Fruit fly (Drosophila melanogaster): ENCODE measurements around the gene CG14913.

dm6 chr2L:11041074-11041473, 24.3 kb downstream of the CG14913 start:
- TF ChIP-seq psq (optimal IDR thresholded peaks at IDR 0.05) = no peak
- TF ChIP-seq Dll (optimal IDR thresholded peaks at IDR 0.05) = no peak
- TF ChIP-seq EcR (GFP tag; optimal IDR thresholded peaks at IDR 0.05) = no peak
- no peak for TF ChIP-seq CG8478 (optimal IDR thresholded peaks at IDR 0.05)
